Fruit fly (Drosophila melanogaster): ENCODE measurements around the gene spdi.

Gene spdi

dm6 chrX:621132-621555, 1.1 kb upstream of the spdi start, which contains the start of the genes CG13365 and Vsp37A (continued):
- TF ChIP-seq sd (tag; optimal IDR thresholded peaks at IDR 0.05) (peak; percentile 34), fd3F (GFP tag; optimal IDR thresholded peaks at IDR 0.05) (no peak), sim (GFP tag; IDR thresholded peaks at IDR 0.05) (no peak), Xbp1 (GFP tag; optimal IDR thresholded peaks at IDR 0.05) (peak; percentile 50), CG33557 (GFP tag; optimal IDR thresholded peaks at IDR 0.05) (peak; percentile 34), CG2199 (GFP tag; IDR thresholded peaks at IDR 0.05) (no peak), zfh2 (GFP tag; optimal IDR thresholded peaks at IDR 0.05) (peak; percentile 51), Six4 (GFP tag; optimal IDR thresholded peaks at IDR 0.05) (peak; percentile 16), salm (tag; optimal IDR thresholded peaks at IDR 0.05) (no peak), CG13287 (GFP tag; IDR thresholded peaks at IDR 0.05; ENCODE audit: partially characterized antibody) (no peak), Dll (GFP tag; IDR thresholded peaks at IDR 0.05; ENCODE audit: partially characterized antibody) (peak; percentile 49; the same call in 2 of the 4 replicates), CG10654 (GFP tag; optimal IDR thresholded peaks at IDR 0.05) (no peak), CG1529 (GFP tag; optimal IDR thresholded peaks at IDR 0.05) (peak; percentile 4), CG9215 (GFP tag; IDR thresholded peaks at IDR 0.05) (peak; percentile 46), lov (optimal IDR thresholded peaks at IDR 0.05) (no peak), lov (GFP tag; IDR thresholded peaks at IDR 0.05) (no peak), grn (GFP tag; optimal IDR thresholded peaks at IDR 0.05) (no peak), CG6813 (GFP tag; optimal IDR thresholded peaks at IDR 0.05) (no peak), CG4820 (GFP tag; optimal IDR thresholded peaks at IDR 0.05) (peak; percentile 15), CG1603 (tag; optimal IDR thresholded peaks at IDR 0.05) (peak; percentile 14), CG12071 (GFP tag; optimal IDR thresholded peaks at IDR 0.05) (no peak), insv (GFP tag; optimal IDR thresholded peaks at IDR 0.05) (peak in 1 of 2 experiments; percentile 54), Hr3 (GFP tag; optimal IDR thresholded peaks at IDR 0.05) (peak; percentile 0), CG2202 (tag; optimal IDR thresholded peaks at IDR 0.05) (no peak), pb (GFP tag; optimal IDR thresholded peaks at IDR 0.05) (peak; percentile 56), Ravus (GFP tag; IDR thresholded peaks at IDR 0.05) (no peak), Dref (GFP tag; IDR thresholded peaks at IDR 0.05) (peak; percentile 25; the same call in 1 of the 2 replicates), az2 (GFP tag; optimal IDR thresholded peaks at IDR 0.05) (peak; percentile 42), nau (GFP tag; optimal IDR thresholded peaks at IDR 0.05) (no peak), Camta (GFP tag; optimal IDR thresholded peaks at IDR 0.05) (peak; percentile 45), CG14860 (GFP tag; IDR thresholded peaks at IDR 0.05; ENCODE audit: partially characterized antibody) (no peak), Nf-YC (tag; optimal IDR thresholded peaks at IDR 0.05) (peak; percentile 55), CG16815 (GFP tag; optimal IDR thresholded peaks at IDR 0.05) (no peak), dysf (GFP tag; IDR thresholded peaks at IDR 0.05) (no peak; the same call in 2 of the 3 replicates), E2f2 (GFP tag; IDR thresholded peaks at IDR 0.05) (peak; percentile 62), CG9609 (GFP tag; optimal IDR thresholded peaks at IDR 0.05) (peak; percentile 22), Dek (tag; optimal IDR thresholded peaks at IDR 0.05) (peak; percentile 4), CG8089 (GFP tag; optimal IDR thresholded peaks at IDR 0.05) (peak; percentile 14), tna (GFP tag; IDR thresholded peaks at IDR 0.05; ENCODE audit: partially characterized antibody) (no peak), en (GFP tag; optimal IDR thresholded peaks at IDR 0.05) (no peak), CG9727 (GFP tag; optimal IDR thresholded peaks at IDR 0.05) (peak; percentile 57), Max (GFP tag; optimal IDR thresholded peaks at IDR 0.05) (peak; percentile 52), CG9876 (GFP tag; optimal IDR thresholded peaks at IDR 0.05) (peak; percentile 47), usp (GFP tag; optimal IDR thresholded peaks at IDR 0.05) (no peak), dm (GFP tag; optimal IDR thresholded peaks at IDR 0.05) (peak; percentile 39), her (GFP tag; optimal IDR thresholded peaks at IDR 0.05) (peak; percentile 38), CG7372 (GFP tag; IDR thresholded peaks at IDR 0.05) (no peak), CG10267 (tag; optimal IDR thresholded peaks at IDR 0.05) (peak; percentile 48), odd (GFP tag; optimal IDR thresholded peaks at IDR 0.05) (no peak), dati (GFP tag; IDR thresholded peaks at IDR 0.05) (no peak), CG10543 (GFP tag; optimal IDR thresholded peaks at IDR 0.05) (peak; percentile 65), CG18619 (GFP tag; optimal IDR thresholded peaks at IDR 0.05) (peak; percentile 4)
